Fruit fly (Drosophila melanogaster) whole organism: ENCODE measurements around the gene upd1.

Experiments
- CG8478 ChIP-seq: fragments of >200 bp; optimal IDR thresholded peaks from 2 replicates; lab custom pipeline; 2018; ENCODE audit warnings: inconsistent platforms
- EcR ChIP-seq, 2 experiments: fragments of >200 bp; optimal IDR thresholded peaks; 2 replicates each; lab custom pipeline; 2017; ENCODE audit warnings: missing biosample characterization in 2 of 2, missing genetic modification characterization in 2 of 2, missing genetic modification reagents in 2 of 2
- pan ChIP-seq: fragments of >200 bp; optimal IDR thresholded peaks from 2 replicates; lab custom pipeline; 2017
- psq ChIP-seq: fragments of >200 bp; optimal IDR thresholded peaks from 2 replicates; lab custom pipeline; 2017

DNA sequence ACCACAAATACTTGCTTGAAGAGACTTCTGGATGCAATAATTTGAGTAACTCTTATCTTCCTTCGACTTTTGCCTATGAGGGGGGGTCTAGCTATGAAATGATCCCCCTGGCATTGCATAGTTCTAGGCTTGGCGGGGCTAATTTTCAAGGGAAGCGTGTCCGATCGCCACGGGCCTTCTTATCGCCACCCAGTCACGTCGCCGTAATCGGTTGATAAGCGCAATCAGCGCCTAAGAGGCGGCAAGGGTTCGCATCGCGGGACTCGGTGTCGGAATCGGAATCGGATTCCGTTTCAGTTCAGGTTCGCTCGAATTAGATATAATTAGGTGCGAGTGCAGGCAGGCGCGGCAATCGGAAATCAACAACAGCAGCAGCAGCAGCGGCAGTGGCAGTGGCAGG is 47.6 kb downstream of the upd1 start:
- no peak for TF ChIP-seq CG8478 (lab: Kevin White, UChicago)
- no peak for TF ChIP-seq pan (lab: Kevin White, UChicago)
- TF ChIP-seq psq (lab: Kevin White, UChicago), result no peak
- no peak for TF ChIP-seq EcR (GFP tag; optimal IDR thresholded peaks at IDR 0.05; lab: Kevin White, UChicago)
